Fruit fly (Drosophila melanogaster) S2 (cell line): ENCODE measurements around the gene Nhe1.

Experiments
- CG8478 ChIP-seq: fragments of >200 bp; optimal IDR thresholded peaks from 2 replicates; lab custom pipeline; 2018
- CTCF ChIP-seq, 2 experiments: fragments of >200 bp; optimal IDR thresholded peaks; 2 replicates each; lab custom pipeline; 2018

dm6 chr2L:71457-71856 lies 35.1 kb downstream of the Nhe1 start, which contains the start of gene galectin:
- TF ChIP-seq CG8478 (lab: Kevin White, UChicago) (no peak), CTCF (optimal IDR thresholded peaks at IDR 0.05; lab: Kevin White, UChicago) (no peak)
